Fruit fly (Drosophila melanogaster) whole organism, wandering third instar larva: ENCODE data around the gene Sgs5bis.
A peak's percentile ranks its signal among the peaks of the same experiment; 100 is the strongest.

Experiments used
- Abd-B ChIP-seq: fragments of >200 bp; optimal IDR thresholded peaks from 2 replicates; lab custom pipeline; 2017; ENCODE audit warnings: missing biosample characterization, missing genetic modification characterization
- CG32264 ChIP-seq: fragments of 200-800 bp; sonication (Bioruptor generic); optimal IDR thresholded peaks from 2 replicates; lab custom pipeline; 2016; ENCODE audit warnings: missing biosample characterization, missing genetic modification characterization
- CrebA ChIP-seq: fragments of 200-800 bp; sonication (Bioruptor generic); optimal IDR thresholded peaks from 2 replicates; lab custom pipeline; 2016; ENCODE audit warnings: missing biosample characterization, mild to moderate bottlenecking, missing genetic modification characterization, borderline replicate concordance
- Dfd ChIP-seq: fragments of >200 bp; optimal IDR thresholded peaks from 2 replicates; lab custom pipeline; 2017; ENCODE audit warnings: missing biosample characterization, missing genetic modification characterization
- Dif ChIP-seq: fragments of 200-275, 200-300 bp; sonication (Bioruptor generic); optimal IDR thresholded peaks from 2 replicates; lab custom pipeline; 2018; ENCODE audit warnings: missing biosample characterization, missing genetic modification characterization; ENCODE audit not compliant: partially characterized antibody
- GATAd ChIP-seq: sonication (Bioruptor generic); optimal IDR thresholded peaks from 2 replicates; lab custom pipeline; 2016; ENCODE audit warnings: missing biosample characterization, missing genetic modification characterization
- HLH106 ChIP-seq: fragments of 200-800 bp; optimal IDR thresholded peaks from 3 replicates; lab custom pipeline; 2019; ENCODE audit warnings: missing biosample characterization, mild to moderate bottlenecking, missing genetic modification characterization, moderate library complexity
- Hr78 ChIP-seq: fragments of >200 bp; optimal IDR thresholded peaks from 2 replicates; lab custom pipeline; 2017; ENCODE audit warnings: missing biosample characterization, missing genetic modification characterization
- Hr83 ChIP-seq: fragments of 200-300 bp; sonication (Bioruptor generic); optimal IDR thresholded peaks from 2 replicates; lab custom pipeline; 2016; ENCODE audit warnings: missing biosample characterization, mild to moderate bottlenecking, missing genetic modification characterization, moderate library complexity; ENCODE audit not compliant: poor library complexity, severe bottlenecking
- Jra ChIP-seq: sonication (Bioruptor generic); optimal IDR thresholded peaks from 2 replicates; lab custom pipeline; 2016; ENCODE audit warnings: missing biosample characterization, missing genetic modification characterization
- N ChIP-seq: fragments of >200 bp; optimal IDR thresholded peaks from 2 replicates; lab custom pipeline; 2018; ENCODE audit warnings: missing biosample characterization, missing external identifiers, missing genetic modification characterization
- OdsH ChIP-seq: fragments of 200-800 bp; sonication (Bioruptor generic); optimal IDR thresholded peaks from 2 replicates; lab custom pipeline; 2016; ENCODE audit warnings: missing biosample characterization, mild to moderate bottlenecking, missing genetic modification characterization
- Rel ChIP-seq, 2 experiments: fragments of 200-800 bp; sonication (Bioruptor generic) in 1 of 2; optimal IDR thresholded peaks; 2 replicates in 1 of 2; 3 replicates in 1 of 2; lab custom pipeline; 2016 to 2019; ENCODE audit warnings: mild to moderate bottlenecking in 2 of 2, missing biosample characterization in 2 of 2, missing genetic modification characterization in 2 of 2, moderate library complexity in 1 of 2
- Sp1 ChIP-seq: fragments of 200-800 bp; sonication (Bioruptor generic); optimal IDR thresholded peaks from 3 replicates; lab custom pipeline; 2019; ENCODE audit warnings: missing biosample characterization, mild to moderate bottlenecking, missing genetic modification characterization, moderate library complexity
- dl ChIP-seq, 2 experiments: fragments of 175-275, 200-275 bp in 1 of 2; fragments of 200-275 bp in 1 of 2; sonication (Bioruptor generic); optimal IDR thresholded peaks; lab custom pipeline; 2018; ENCODE audit warnings: mild to moderate bottlenecking in 2 of 2, missing biosample characterization in 2 of 2, missing genetic modification characterization in 2 of 2, moderate library complexity in 2 of 2; ENCODE audit not compliant: partially characterized antibody in 2 of 2, insufficient read depth in 1 of 2
- dsf ChIP-seq: sonication (Bioruptor generic); optimal IDR thresholded peaks from 2 replicates; lab custom pipeline; 2016; ENCODE audit warnings: missing biosample characterization, missing genetic modification characterization, borderline replicate concordance
- ey ChIP-seq: fragments of 200-800 bp; sonication (Bioruptor generic); optimal IDR thresholded peaks from 2 replicates; lab custom pipeline; 2016; ENCODE audit warnings: missing biosample characterization, missing genetic modification characterization
- jim ChIP-seq: fragments of 175-275, 200-325 bp; sonication (Bioruptor generic); optimal IDR thresholded peaks from 2 replicates; lab custom pipeline; 2016; ENCODE audit warnings: missing biosample characterization, mild to moderate bottlenecking, missing genetic modification characterization
- pan ChIP-seq: fragments of >200 bp; optimal IDR thresholded peaks from 2 replicates; lab custom pipeline; 2017
- psq ChIP-seq: fragments of 200-800 bp; sonication (Bioruptor generic); optimal IDR thresholded peaks from 3 replicates; lab custom pipeline; 2017; ENCODE audit warnings: missing biosample characterization, mild to moderate bottlenecking, missing genetic modification characterization, moderate library complexity
- rgr ChIP-seq: fragments of 200-800 bp; sonication (Bioruptor generic); optimal IDR thresholded peaks from 3 replicates; lab custom pipeline; 2016; ENCODE audit warnings: missing biosample characterization, mild to moderate bottlenecking, missing genetic modification characterization
- sage ChIP-seq: fragments of 200-800 bp; sonication (Bioruptor generic); optimal IDR thresholded peaks from 2 replicates; lab custom pipeline; 2016; ENCODE audit warnings: missing biosample characterization, mild to moderate bottlenecking, missing genetic modification characterization
- sv ChIP-seq: fragments of 200-800 bp; sonication (Bioruptor generic); optimal IDR thresholded peaks from 3 replicates; lab custom pipeline; 2016; ENCODE audit warnings: missing biosample characterization, missing genetic modification characterization
- tai ChIP-seq: sonication (Bioruptor generic); optimal IDR thresholded peaks from 2 replicates; lab custom pipeline; 2016; ENCODE audit warnings: missing biosample characterization, missing genetic modification characterization
- usp ChIP-seq: fragments of >200 bp; optimal IDR thresholded peaks from 2 replicates; lab custom pipeline; 2017; ENCODE audit warnings: missing biosample characterization, missing genetic modification characterization

The Sgs5bis gene

DNA sequence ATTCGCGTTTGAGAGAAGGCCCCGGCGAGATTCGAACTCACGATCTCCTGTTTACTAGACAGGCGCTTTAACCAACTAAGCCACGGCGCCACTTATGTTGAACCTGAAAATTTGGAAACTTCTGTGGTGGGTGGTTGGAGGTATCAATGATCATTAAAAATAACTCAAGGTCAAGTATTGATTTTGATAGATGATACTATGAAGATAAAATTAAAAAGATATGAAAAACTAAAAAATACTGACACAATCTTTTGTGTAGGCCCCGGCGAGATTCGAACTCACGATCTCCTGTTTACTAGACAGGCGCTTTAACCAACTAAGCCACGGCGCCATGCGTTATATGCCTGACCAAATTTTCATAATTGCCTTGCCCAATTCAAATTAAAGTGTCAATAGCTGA, 30.4 kb downstream of the Sgs5bis start:
- TF ChIP-seq CrebA = peak; percentile 27
- TF ChIP-seq Sp1 (GFP tag; lab: Kevin White, UChicago) = no peak

DNA sequence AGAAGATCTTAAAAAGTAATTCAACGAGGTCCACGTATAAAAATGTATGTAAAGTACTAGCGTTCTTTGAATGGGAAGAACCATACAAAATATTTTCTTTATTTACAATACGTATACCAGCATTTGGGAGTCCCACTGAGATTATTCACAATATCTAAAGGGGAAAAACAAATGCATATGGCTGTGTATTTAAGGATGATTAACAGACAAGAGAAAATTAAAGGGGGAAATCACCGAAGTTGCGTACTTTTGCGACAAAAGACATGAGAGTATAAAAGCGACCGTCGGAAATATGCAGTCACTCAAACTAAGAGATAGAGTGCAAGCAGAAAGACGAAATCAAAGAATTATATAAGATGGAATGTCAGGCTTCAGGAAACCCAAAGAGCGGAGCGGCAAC, 30.8 kb downstream of the Sgs5bis start, which contains the start of gene AttD:
Gene AttD, plus strand, starts transcription at position 301 of the 400 bp plus-strand sequence.
- TF ChIP-seq psq (GFP tag; lab: Kevin White, UChicago) = no peak
- no peak for TF ChIP-seq Rel (GFP tag; optimal IDR thresholded peaks at IDR 0.05; lab: Kevin White, UChicago)
- peak; percentile 74 for TF ChIP-seq Rel (tag; optimal IDR thresholded peaks at IDR 0.05; lab: Kevin White, UChicago)
- TF ChIP-seq, all 38 proteins: peak for 1

- no peak for TF ChIP-seq jim
- TF ChIP-seq pan = no peak
- no peak for TF ChIP-seq sage (GFP tag; lab: Kevin White, UChicago)
- TF ChIP-seq HLH106 = no peak
- TF ChIP-seq Abd-B (GFP tag; lab: Kevin White, UChicago) = no peak
- TF ChIP-seq OdsH = no peak
- TF ChIP-seq psq (GFP tag; lab: Kevin White, UChicago) = no peak
- no peak for TF ChIP-seq tai (GFP tag; lab: Kevin White, UChicago)
These were observed 32.6 kb downstream of the Sgs5bis start, which contains the start of gene CG14325 for dm6 chr3R:17626827-17627226. TSS of gene CG14325 (plus strand) at chr3R:17627127.

- TF ChIP-seq dsf (GFP tag; lab: Kevin White, UChicago) = no peak
- TF ChIP-seq N = no peak
- no peak for TF ChIP-seq CG32264 (GFP tag; lab: Kevin White, UChicago)
- TF ChIP-seq Rel (GFP tag; optimal IDR thresholded peaks at IDR 0.05; lab: Kevin White, UChicago) = no peak
- TF ChIP-seq Rel (tag; optimal IDR thresholded peaks at IDR 0.05; lab: Kevin White, UChicago) = no peak
- no peak for TF ChIP-seq GATAd (GFP tag; lab: Kevin White, UChicago)
- no peak for TF ChIP-seq Hr78
- TF ChIP-seq psq (GFP tag; lab: Kevin White, UChicago) = no peak
- no peak for TF ChIP-seq Hr83
These were observed 36.2 kb downstream of the Sgs5bis start, which contains the start of gene CG43175 for dm6 chr3R:17630417-17630816. TSS of gene CG43175 (plus strand) at chr3R:17630717.

- TF ChIP-seq Dif (GFP tag; lab: Kevin White, UChicago) (no peak), tai (GFP tag; lab: Kevin White, UChicago) (no peak), rgr (no peak), Rel (GFP tag; optimal IDR thresholded peaks at IDR 0.05; lab: Kevin White, UChicago) (no peak), Rel (tag; optimal IDR thresholded peaks at IDR 0.05; lab: Kevin White, UChicago) (no peak), sv (GFP tag; lab: Kevin White, UChicago) (no peak), CG32264 (GFP tag; lab: Kevin White, UChicago) (no peak), dl (GFP tag; optimal IDR thresholded peaks at IDR 0.05; lab: Kevin White, UChicago; ENCODE audit: insufficient read depth in 1 of 2, partially characterized antibody in 2 of 2) (no peak), Jra (no peak), pan (no peak), sage (GFP tag; lab: Kevin White, UChicago) (no peak), psq (GFP tag; lab: Kevin White, UChicago) (no peak), Dfd (GFP tag; lab: Kevin White, UChicago) (no peak), ey (no peak)
These were observed 37.1 kb downstream of the Sgs5bis start for dm6 chr3R:17631176-17631865.

DNA sequence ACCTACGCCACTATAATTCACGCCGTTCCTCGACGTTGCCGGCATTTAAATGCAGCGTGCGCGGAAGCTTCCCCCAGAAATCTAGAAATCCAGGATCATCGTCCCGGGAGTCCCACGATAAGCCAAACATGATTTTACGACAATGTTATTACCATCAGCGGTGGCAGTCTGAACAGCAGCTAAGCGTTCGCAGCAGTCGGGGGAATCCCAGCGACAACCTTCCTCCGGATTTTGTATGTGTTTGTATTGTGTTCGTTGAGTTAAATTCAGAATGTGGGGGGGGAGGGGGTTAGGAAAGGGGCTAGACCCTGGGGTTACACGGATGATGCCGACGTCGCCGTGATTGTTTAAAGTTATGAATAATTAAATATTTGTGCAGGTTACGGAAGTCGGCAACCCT, 49.8 kb downstream of the Sgs5bis start:
- TF ChIP-seq Rel (GFP tag; optimal IDR thresholded peaks at IDR 0.05; lab: Kevin White, UChicago) (no peak), Rel (tag; optimal IDR thresholded peaks at IDR 0.05; lab: Kevin White, UChicago) (peak; percentile 72), usp (GFP tag; lab: Kevin White, UChicago) (no peak)
